Worm (Caenorhabditis elegans): ENCODE measurements around the gene hum-6.

Gene hum-6

DNA sequence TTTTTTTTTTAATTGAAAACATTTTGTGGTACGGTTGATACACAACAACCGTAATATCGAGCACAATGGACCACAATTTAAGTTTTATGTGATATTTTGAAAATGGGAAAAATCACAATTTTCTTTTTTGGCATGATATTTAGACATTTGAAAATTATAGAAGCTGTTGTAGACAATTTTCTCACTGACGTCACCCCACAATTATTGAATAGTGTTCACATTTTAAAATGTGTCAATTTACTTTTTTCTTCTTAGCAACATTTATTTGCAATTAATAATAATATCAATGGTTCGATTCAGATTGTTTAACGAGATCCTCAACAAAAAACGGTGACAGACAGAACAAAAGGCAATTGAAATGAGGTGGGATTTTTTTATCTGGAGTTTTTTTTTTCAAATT lies 32.5 kb downstream of the hum-6 start, which contains the start of gene T01B6.1:
Gene T01B6.1 (plus strand): TSS at position 301 of the 400 bp plus-strand sequence.
- TF ChIP-seq ekl-4 (GFP tag; IDR thresholded peaks at IDR 0.05) = no peak
- no peak for TF ChIP-seq ceh-100 (GFP tag; IDR thresholded peaks at IDR 0.05)
- TF ChIP-seq lsl-1 (GFP tag; optimal IDR thresholded peaks at IDR 0.05) = no peak

DNA sequence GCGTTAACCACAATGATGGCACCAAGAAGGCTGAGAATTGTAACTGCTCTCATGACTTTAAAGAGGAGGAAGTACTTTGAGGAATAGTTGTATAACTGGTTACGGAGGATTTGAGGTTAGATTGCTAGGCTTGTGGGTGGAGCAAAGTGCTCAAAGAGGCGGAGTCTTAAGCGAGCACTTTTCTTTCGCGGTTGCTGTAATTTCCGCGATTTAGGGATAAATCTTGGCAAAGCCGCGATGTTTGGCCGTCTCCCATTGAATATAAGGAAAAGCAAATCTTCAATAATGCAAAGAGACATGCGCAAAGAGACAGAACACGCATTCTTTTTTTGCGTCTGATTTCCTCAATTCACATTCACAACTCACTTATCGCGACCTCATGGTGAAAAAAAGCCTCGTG lies 35.3 kb downstream of the hum-6 start, which contains the start of gene nlp-45:
Gene nlp-45 (minus strand): TSS at position 101 of the 400 bp plus-strand sequence.
- TF ChIP-seq F52B5.7 (tag; optimal IDR thresholded peaks at IDR 0.05) (no peak), bed-2 (GFP tag; IDR thresholded peaks at IDR 0.05) (no peak), aptf-2 (GFP tag; conservative IDR thresholded peaks at IDR 0.05) (no peak), unc-62 (GFP tag; optimal IDR thresholded peaks at IDR 0.05) (no peak), K12H6.12 (tag; optimal IDR thresholded peaks at IDR 0.05) (no peak), fkh-3 (tag; optimal IDR thresholded peaks at IDR 0.05) (no peak), C06A6.2 (GFP tag; conservative IDR thresholded peaks at IDR 0.05) (no peak), repo-1 (tag; optimal IDR thresholded peaks at IDR 0.05) (no peak), akir-1 (GFP tag; optimal IDR thresholded peaks at IDR 0.05) (no peak), hlh-26 (GFP tag; conservative IDR thresholded peaks at IDR 0.05) (no peak)

- TF ChIP-seq madf-6 (GFP tag; IDR thresholded peaks at IDR 0.05) (no peak), rec-8 (tag; optimal IDR thresholded peaks at IDR 0.05) (no peak), snpc-4 (GFP tag; optimal IDR thresholded peaks at IDR 0.05) (no peak), snpc-4 (tag; optimal IDR thresholded peaks at IDR 0.05) (no peak), Y53F4B.3 (GFP tag; IDR thresholded peaks at IDR 0.05) (no peak), madf-3 (GFP tag; IDR thresholded peaks at IDR 0.05) (no peak), ceh-91 (GFP tag; IDR thresholded peaks at IDR 0.05) (no peak), ccch-3 (GFP tag; optimal IDR thresholded peaks at IDR 0.05) (no peak), unc-62 (GFP tag; optimal IDR thresholded peaks at IDR 0.05) (no peak), madf-8 (GFP tag; conservative IDR thresholded peaks at IDR 0.05) (no peak), bed-2 (GFP tag; IDR thresholded peaks at IDR 0.05) (no peak), him-1 (tag; optimal IDR thresholded peaks at IDR 0.05) (no peak), F10E7.11 (tag; optimal IDR thresholded peaks at IDR 0.05) (no peak), lsl-1 (GFP tag; optimal IDR thresholded peaks at IDR 0.05) (no peak), lin-26 (GFP tag; IDR thresholded peaks at IDR 0.05) (no peak), F52B5.7 (tag; optimal IDR thresholded peaks at IDR 0.05) (no peak), Y67H2A.10 (GFP tag; conservative IDR thresholded peaks at IDR 0.05) (no peak), hlh-12 (tag; optimal IDR thresholded peaks at IDR 0.05) (no peak), hlh-26 (GFP tag; conservative IDR thresholded peaks at IDR 0.05) (no peak), rcor-1 (GFP tag; IDR thresholded peaks at IDR 0.05) (no peak)
Observed at ce11 chrX:2341989-2342388, 39.1 kb downstream of the hum-6 start, which contains the start of gene nlp-22. Gene nlp-22 (minus strand): TSS chrX:2342089.

- TF ChIP-seq aptf-3 (GFP tag; IDR thresholded peaks at IDR 0.05) = no peak
- no peak for TF ChIP-seq zfh-2 (GFP tag; conservative IDR thresholded peaks at IDR 0.05)
- no peak for TF ChIP-seq ceh-91 (GFP tag; IDR thresholded peaks at IDR 0.05)
- TF ChIP-seq B0336.3 (GFP tag; IDR thresholded peaks at IDR 0.05) = no peak
- no peak for TF ChIP-seq atf-7 (tag; optimal IDR thresholded peaks at IDR 0.05)
- no peak for TF ChIP-seq efl-1 (GFP tag; optimal IDR thresholded peaks at IDR 0.05)
- TF ChIP-seq snpc-1.1 (tag; optimal IDR thresholded peaks at IDR 0.05; ENCODE audit: insufficient read depth) = no peak
Observed at ce11 chrX:2342859-2343258, 40.0 kb downstream of the hum-6 start, which contains the start of gene nlp-23. Gene nlp-23 (minus strand): TSS chrX:2342959.
